Worm (Caenorhabditis elegans) whole organism, young adult: ENCODE results near the gene C14B9.2.

Experiments
- T07F8.4 ChIP-seq: sonication (generic microtip); optimal IDR thresholded peaks from 2 replicates; lab custom pipeline; 2016; ENCODE audit warnings: mild to moderate bottlenecking, missing genetic modification characterization, moderate library complexity, missing compliant biosample characterization
- akir-1 ChIP-seq: fragments of 200-800 bp; sonication (Bioruptor generic); optimal IDR thresholded peaks from 2 replicates; lab custom pipeline; 2018; ENCODE audit warnings: mild to moderate bottlenecking, missing genetic modification characterization, moderate library complexity, missing compliant biosample characterization
- hmg-1.2 ChIP-seq: fragments of 200-800 bp; sonication (Bioruptor generic); IDR thresholded peaks from 2 replicates; pipeline ENCODE4 v1.3.6; 2022; ENCODE audit warnings: missing genetic modification reagents, missing genetic modification characterization, missing compliant biosample characterization
- nhr-120 ChIP-seq: fragments of 200-800 bp; sonication (Bioruptor generic); IDR thresholded peaks from 2 replicates; pipeline ENCODE4 v1.3.6; 2022; ENCODE audit warnings: missing genetic modification characterization, missing compliant biosample characterization

- TF ChIP-seq T07F8.4 (tag; lab: Kevin White, UChicago), result no peak
- TF ChIP-seq hmg-1.2 (GFP tag; lab: Robert Waterston, UW), result peak; percentile 60
- no peak for TF ChIP-seq nhr-120 (GFP tag; lab: Robert Waterston, UW)
- TF ChIP-seq akir-1, result no peak
Measured at ce11 chrIII:8163788-8164423, 30.4 kb downstream of the C14B9.2 start, which contains the start of gene prp-8.
